Worm (Caenorhabditis elegans) whole organism, L2 larva: ENCODE measurements around the gene gck-3.

ENCODE experiments used
- aly-2 ChIP-seq: fragments of 150-350 bp; optimal IDR thresholded peaks from 2 replicates; lab custom pipeline; 2014; ENCODE audit warnings: missing biosample characterization, missing genetic modification characterization
- dmd-4 ChIP-seq: sonication (generic microtip); optimal IDR thresholded peaks from 2 replicates; lab custom pipeline; 2017; ENCODE audit warnings: missing biosample characterization, missing genetic modification characterization
- mdl-1 ChIP-seq, 2 experiments: fragments of 150-350 bp in 1 of 2; sonication (generic microtip) in 1 of 2; optimal IDR thresholded peaks; 2 replicates each; lab custom pipeline; 2017; ENCODE audit warnings: missing biosample characterization in 2 of 2, missing genetic modification characterization in 2 of 2
- nhr-11 ChIP-seq: fragments of 150-350 bp; optimal IDR thresholded peaks from 2 replicates; lab custom pipeline; 2014; ENCODE audit warnings: missing biosample characterization, missing genetic modification characterization
- unc-62 ChIP-seq: fragments of 150-350 bp; optimal IDR thresholded peaks from 2 replicates; lab custom pipeline; 2014; ENCODE audit warnings: missing biosample characterization, missing genetic modification reagents, missing genetic modification characterization
- ztf-11 ChIP-seq: sonication (generic microtip); optimal IDR thresholded peaks from 2 replicates; lab custom pipeline; 2017; ENCODE audit warnings: missing biosample characterization, missing genetic modification characterization

DNA sequence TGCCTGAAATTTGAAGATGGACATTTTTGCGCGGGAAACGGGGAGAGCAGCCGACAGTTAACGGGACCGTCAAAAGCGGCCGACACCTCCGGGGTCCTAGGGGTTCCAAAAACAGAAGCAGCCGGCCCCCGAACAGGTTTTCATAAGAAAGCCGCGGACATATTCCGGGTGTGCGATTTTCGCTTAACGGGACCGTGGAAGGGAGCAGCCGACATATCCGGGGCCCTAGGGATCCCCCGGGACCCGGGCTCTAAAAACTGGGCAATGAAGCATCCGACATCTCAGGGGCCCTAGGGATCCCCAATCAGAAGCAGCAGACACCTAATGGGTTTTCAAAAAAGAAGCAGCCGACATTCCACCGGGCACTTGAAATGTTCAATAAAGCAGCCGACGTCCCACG is 4.1 kb downstream of the gck-3 start:
- no peak for TF ChIP-seq mdl-1 (tag; optimal IDR thresholded peaks at IDR 0.05; lab: Kevin White, UChicago)
- no peak for TF ChIP-seq dmd-4 (tag; lab: Kevin White, UChicago)
- TF ChIP-seq unc-62 (GFP tag; lab: Kevin White, UChicago), result no peak
- no peak for TF ChIP-seq nhr-11 (tag; lab: Kevin White, UChicago)
- TF ChIP-seq aly-2 (tag; lab: Kevin White, UChicago), result no peak
- TF ChIP-seq ztf-11, result no peak
